Worm (Caenorhabditis elegans) whole organism, midembryonic: ENCODE measurements around the gene Y46H3A.4.

Experiments
- T22C8.4 ChIP-seq: fragments of 200-800 bp; sonication (Bioruptor generic); IDR thresholded peaks from 2 replicates; pipeline ENCODE4 v1.3.6; 2022; ENCODE audit warnings: missing genetic modification characterization, missing compliant biosample characterization
- cog-1 ChIP-seq: sonication (generic microtip); optimal IDR thresholded peaks from 2 replicates; lab custom pipeline; 2016; ENCODE audit warnings: missing genetic modification characterization, missing compliant biosample characterization
- flt-1 ChIP-seq: fragments of 200-800 bp; sonication (Bioruptor generic); IDR thresholded peaks from 2 replicates; pipeline ENCODE4 v1.3.6; 2022; ENCODE audit warnings: missing genetic modification characterization, missing compliant biosample characterization
- klf-2 ChIP-seq: fragments of 200-800 bp; sonication (Bioruptor generic); conservative IDR thresholded peaks from 2 replicates; pipeline ENCODE4 v1.3.6; 2022; ENCODE audit warnings: missing genetic modification reagents, missing genetic modification characterization, missing compliant biosample characterization
- med-1 ChIP-seq: sonication (generic microtip); optimal IDR thresholded peaks from 2 replicates; lab custom pipeline; 2017; ENCODE audit warnings: missing genetic modification characterization, mild to moderate bottlenecking, missing compliant biosample characterization, antibody characterized with exemption, missing genetic modification reagents; ENCODE audit not compliant: insufficient read depth
- ref-1 ChIP-seq: fragments of 200-800 bp; sonication (Bioruptor generic); conservative IDR thresholded peaks from 2 replicates; pipeline ENCODE4 v1.3.6; 2022; ENCODE audit warnings: missing genetic modification reagents, missing genetic modification characterization, missing compliant biosample characterization
- tab-1 ChIP-seq: fragments of 200-800 bp; sonication (Bioruptor generic); IDR thresholded peaks from 2 replicates; pipeline ENCODE4 v1.3.6; 2022; ENCODE audit warnings: missing genetic modification characterization, missing compliant biosample characterization
- ztf-23 ChIP-seq: fragments of 200-800 bp; sonication (Bioruptor generic); IDR thresholded peaks from 2 replicates; pipeline ENCODE4 v1.3.6; 2022; ENCODE audit warnings: missing genetic modification reagents, missing genetic modification characterization, missing compliant biosample characterization
- ztf-29 ChIP-seq: fragments of 200-800 bp; sonication (Bioruptor generic); IDR thresholded peaks from 2 replicates; pipeline ENCODE4 v1.3.6; 2022; ENCODE audit warnings: missing genetic modification reagents, missing genetic modification characterization, missing compliant biosample characterization

- no peak for TF ChIP-seq T22C8.4 (GFP tag; lab: Robert Waterston, UW)
- no peak for TF ChIP-seq ztf-29 (GFP tag; lab: Robert Waterston, UW)
- TF ChIP-seq tab-1 (GFP tag; lab: Robert Waterston, UW): no peak
- no peak for TF ChIP-seq flt-1 (GFP tag; lab: Robert Waterston, UW)
- no peak for TF ChIP-seq ztf-23 (GFP tag; lab: Robert Waterston, UW)
- TF ChIP-seq cog-1 (tag; lab: Kevin White, UChicago): no peak
- TF ChIP-seq klf-2 (GFP tag; lab: Robert Waterston, UW): no peak
- TF ChIP-seq ref-1 (GFP tag; lab: Robert Waterston, UW): no peak
- TF ChIP-seq med-1 (GFP tag; lab: Kevin White, UChicago): no peak
These were observed 44.2 kb upstream of the Y46H3A.4 start for ce11 chrV:1855087-1855486.
